Worm (Caenorhabditis elegans) whole organism, L2 larva: Measurements from ENCODE around the gene Y25C1A.8.

Experiments used
- F13H6.1 ChIP-seq: sonication (generic microtip); optimal IDR thresholded peaks from 2 replicates; lab custom pipeline; 2016; ENCODE audit warnings: missing genetic modification characterization, missing compliant biosample characterization
- R02D3.7 ChIP-seq: fragments of 150-350 bp; optimal IDR thresholded peaks from 2 replicates; lab custom pipeline; 2014; ENCODE audit warnings: missing biosample characterization, missing genetic modification characterization
- blmp-1 ChIP-seq: sonication (generic microtip); optimal IDR thresholded peaks from 2 replicates; lab custom pipeline; 2017; ENCODE audit warnings: missing genetic modification characterization, mild to moderate bottlenecking, missing compliant biosample characterization, antibody characterized with exemption, moderate library complexity; ENCODE audit not compliant: insufficient read depth
- ceh-82 ChIP-seq: fragments of 150-350 bp; optimal IDR thresholded peaks from 2 replicates; lab custom pipeline; 2014; ENCODE audit warnings: missing biosample characterization, missing genetic modification characterization
- egl-27 ChIP-seq: sonication (generic microtip); optimal IDR thresholded peaks from 3 replicates; lab custom pipeline; 2017; ENCODE audit warnings: missing biosample characterization, missing genetic modification reagents, missing genetic modification characterization
- elt-1 ChIP-seq: fragments of 150-350 bp; optimal IDR thresholded peaks from 2 replicates; lab custom pipeline; 2014; ENCODE audit warnings: missing biosample characterization, missing genetic modification characterization
- elt-3 ChIP-seq: sonication (generic microtip); optimal IDR thresholded peaks from 2 replicates; lab custom pipeline; 2017; ENCODE audit warnings: missing biosample characterization, missing genetic modification characterization
- fos-1 ChIP-seq: fragments of 150-350 bp; optimal IDR thresholded peaks from 2 replicates; lab custom pipeline; 2014; ENCODE audit warnings: missing biosample characterization, missing genetic modification characterization
- gmeb-1 ChIP-seq: fragments of 150-350 bp; optimal IDR thresholded peaks from 2 replicates; lab custom pipeline; 2014; ENCODE audit warnings: missing biosample characterization, missing genetic modification characterization
- lin-11 ChIP-seq: fragments of 150-350 bp; sonication (generic microtip); optimal IDR thresholded peaks from 2 replicates; lab custom pipeline; 2014; ENCODE audit warnings: missing biosample characterization, missing genetic modification characterization, inconsistent platforms, mixed read lengths
- lin-13 ChIP-seq: fragments of 150-350 bp; optimal IDR thresholded peaks from 2 replicates; lab custom pipeline; 2014; ENCODE audit warnings: missing biosample characterization, missing genetic modification reagents, missing genetic modification characterization
- lsy-2 ChIP-seq, 2 experiments: fragments of 150-350 bp in 1 of 2; sonication (generic microtip) in 1 of 2; optimal IDR thresholded peaks; 2 replicates each; lab custom pipeline; 2014 to 2017; ENCODE audit warnings: missing biosample characterization in 2 of 2, missing genetic modification characterization in 2 of 2
- mab-5 ChIP-seq: fragments of 150-350 bp; optimal IDR thresholded peaks from 2 replicates; lab custom pipeline; 2014; ENCODE audit warnings: missing biosample characterization, missing genetic modification characterization
- mbf-1 ChIP-seq: sonication (generic microtip); optimal IDR thresholded peaks from 2 replicates; lab custom pipeline; 2017; ENCODE audit warnings: missing biosample characterization, missing genetic modification characterization
- mdl-1 ChIP-seq, 2 experiments: fragments of 150-350 bp in 1 of 2; sonication (generic microtip) in 1 of 2; optimal IDR thresholded peaks; 2 replicates each; lab custom pipeline; 2017; ENCODE audit warnings: missing biosample characterization in 2 of 2, missing genetic modification characterization in 2 of 2
- nhr-10 ChIP-seq: sonication (generic microtip); optimal IDR thresholded peaks from 2 replicates; lab custom pipeline; 2017; ENCODE audit warnings: missing biosample characterization, missing genetic modification characterization
- nhr-11 ChIP-seq: fragments of 150-350 bp; optimal IDR thresholded peaks from 2 replicates; lab custom pipeline; 2014; ENCODE audit warnings: missing biosample characterization, missing genetic modification characterization
- nhr-129 ChIP-seq: fragments of 150-350 bp; optimal IDR thresholded peaks from 2 replicates; lab custom pipeline; 2014; ENCODE audit warnings: missing biosample characterization, missing genetic modification characterization
- nhr-21 ChIP-seq: fragments of 150-350 bp; optimal IDR thresholded peaks from 2 replicates; lab custom pipeline; 2014; ENCODE audit warnings: missing biosample characterization, missing genetic modification characterization
- nhr-23 ChIP-seq: fragments of 150-350 bp; optimal IDR thresholded peaks from 2 replicates; lab custom pipeline; 2014; ENCODE audit warnings: missing biosample characterization, missing genetic modification reagents, missing genetic modification characterization
- nhr-237 ChIP-seq: fragments of 150-350 bp; optimal IDR thresholded peaks from 2 replicates; lab custom pipeline; 2014; ENCODE audit warnings: missing biosample characterization, missing genetic modification characterization
- nhr-25 ChIP-seq: fragments of 150-350 bp; sonication (generic microtip); optimal IDR thresholded peaks from 3 replicates; lab custom pipeline; 2014; ENCODE audit warnings: missing biosample characterization, missing genetic modification characterization
- nhr-6 ChIP-seq: fragments of 150-350 bp; optimal IDR thresholded peaks from 2 replicates; lab custom pipeline; 2014; ENCODE audit warnings: missing biosample characterization, missing genetic modification characterization
- peb-1 ChIP-seq: fragments of 150-350 bp; optimal IDR thresholded peaks from 2 replicates; lab custom pipeline; 2014; ENCODE audit warnings: missing biosample characterization, missing genetic modification characterization
- sem-4 ChIP-seq: fragments of 150-350 bp; optimal IDR thresholded peaks from 2 replicates; lab custom pipeline; 2014; ENCODE audit warnings: missing biosample characterization, missing genetic modification reagents, missing genetic modification characterization
- sma-9 ChIP-seq, 2 experiments: fragments of 150-350 bp in 1 of 2; sonication (generic microtip) in 1 of 2; optimal IDR thresholded peaks; 2 replicates each; lab custom pipeline; 2014 to 2016; ENCODE audit warnings: missing genetic modification characterization in 2 of 2, mild to moderate bottlenecking in 1 of 2, missing biosample characterization in 1 of 2, missing compliant biosample characterization in 1 of 2, missing genetic modification reagents in 1 of 2, moderate library complexity in 1 of 2
- snpc-4 ChIP-seq: fragments of 150-350 bp; optimal IDR thresholded peaks from 2 replicates; lab custom pipeline; 2014; ENCODE audit warnings: missing biosample characterization, missing genetic modification characterization
- unc-39 ChIP-seq: fragments of 150-350 bp; optimal IDR thresholded peaks from 2 replicates; lab custom pipeline; 2014; ENCODE audit warnings: missing biosample characterization, missing genetic modification characterization
- unc-55 ChIP-seq: fragments of 150-350 bp; sonication (generic microtip); optimal IDR thresholded peaks from 3 replicates; lab custom pipeline; 2014; ENCODE audit warnings: missing biosample characterization, missing genetic modification reagents, missing genetic modification characterization
- zag-1 ChIP-seq: fragments of 150-350 bp; optimal IDR thresholded peaks from 2 replicates; lab custom pipeline; 2014; ENCODE audit warnings: missing biosample characterization, missing genetic modification characterization
- ztf-11 ChIP-seq: sonication (generic microtip); optimal IDR thresholded peaks from 2 replicates; lab custom pipeline; 2017; ENCODE audit warnings: missing biosample characterization, missing genetic modification characterization
- ztf-4 ChIP-seq: fragments of 150-350 bp; optimal IDR thresholded peaks from 2 replicates; lab custom pipeline; 2014; ENCODE audit warnings: missing biosample characterization, missing genetic modification characterization

Y25C1A.8 gene

DNA sequence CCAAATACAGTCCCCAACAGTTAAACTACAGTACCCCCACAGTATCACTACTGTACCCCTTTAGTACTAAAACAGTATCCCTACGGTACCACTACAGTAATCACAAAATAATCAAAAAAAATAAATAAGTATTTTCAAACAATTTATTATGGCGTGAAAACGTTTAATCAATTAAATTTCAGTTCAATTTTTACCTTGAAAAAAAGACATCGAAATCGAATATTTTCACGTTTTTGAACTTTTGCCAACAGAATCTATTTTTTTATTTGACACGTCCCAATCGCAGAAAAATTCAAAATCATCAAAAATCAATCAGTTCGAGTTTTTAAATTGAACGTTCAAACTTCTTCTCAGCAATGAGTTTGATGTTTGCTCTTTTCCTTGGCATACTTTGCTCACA lies 37.2 kb upstream of the Y25C1A.8 start, which contains the start of gene clec-123:
Gene clec-123 (plus strand): TSS at position 301 of the 400 bp plus-strand sequence.
- TF ChIP-seq nhr-25 (tag; lab: Kevin White, UChicago) (no peak), nhr-10 (tag; lab: Kevin White, UChicago) (no peak), lin-13 (GFP tag; lab: Kevin White, UChicago) (no peak), unc-55 (GFP tag; lab: Kevin White, UChicago) (no peak), ztf-11 (no peak), lsy-2 (tag; optimal IDR thresholded peaks at IDR 0.05; lab: Kevin White, UChicago) (no peak), elt-3 (no peak), nhr-11 (no peak)
- TF ChIP-seq, all 48 proteins: peak for 0

DNA sequence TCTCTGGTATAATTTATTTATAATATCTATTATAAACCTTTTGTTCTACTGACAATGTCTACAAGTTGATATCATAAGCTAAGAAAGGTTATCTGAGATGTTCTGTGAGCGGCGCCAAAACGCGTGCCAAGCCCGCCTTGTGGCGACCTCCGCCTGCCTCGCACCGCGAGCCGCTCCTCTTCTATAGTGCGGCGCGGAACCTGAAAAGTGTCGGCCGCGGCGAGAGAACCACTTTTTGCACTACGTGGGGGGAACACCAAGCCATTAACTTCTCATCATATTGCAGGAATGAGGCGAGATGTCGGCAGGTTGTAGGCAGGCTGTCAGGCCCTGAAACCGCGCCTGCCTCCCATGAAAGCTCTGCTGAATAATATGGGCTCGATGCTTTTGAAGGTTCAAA lies 36.5 kb upstream of the Y25C1A.8 start:
- TF ChIP-seq lin-13 (GFP tag; lab: Kevin White, UChicago) (no peak), snpc-4 (tag; lab: Kevin White, UChicago) (peak; percentile 45)

DNA sequence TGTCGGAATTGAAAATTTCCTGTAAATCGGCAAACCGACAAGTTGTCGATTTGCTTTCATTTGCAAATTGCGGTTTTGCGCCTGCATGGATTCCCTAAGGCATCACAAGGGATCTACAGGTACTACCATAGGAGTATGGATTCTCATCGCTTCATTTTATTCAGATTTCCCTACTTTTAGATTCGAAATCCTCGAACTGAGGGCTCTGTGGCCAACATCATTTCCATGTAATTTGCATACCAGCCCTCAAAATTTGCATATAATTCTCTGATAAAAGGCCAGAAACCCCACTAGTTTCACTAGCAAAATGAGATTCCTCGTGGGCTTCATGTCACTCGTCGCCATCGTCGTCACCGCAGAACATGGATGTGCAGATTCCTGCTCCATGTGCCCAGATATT lies 35.6 kb upstream of the Y25C1A.8 start, which contains the start of gene Y25C1A.2:
Gene Y25C1A.2 (plus strand): TSS at position 301 of the 400 bp plus-strand sequence.
- no peak for TF ChIP-seq lin-11 (tag; lab: Kevin White, UChicago)

DNA sequence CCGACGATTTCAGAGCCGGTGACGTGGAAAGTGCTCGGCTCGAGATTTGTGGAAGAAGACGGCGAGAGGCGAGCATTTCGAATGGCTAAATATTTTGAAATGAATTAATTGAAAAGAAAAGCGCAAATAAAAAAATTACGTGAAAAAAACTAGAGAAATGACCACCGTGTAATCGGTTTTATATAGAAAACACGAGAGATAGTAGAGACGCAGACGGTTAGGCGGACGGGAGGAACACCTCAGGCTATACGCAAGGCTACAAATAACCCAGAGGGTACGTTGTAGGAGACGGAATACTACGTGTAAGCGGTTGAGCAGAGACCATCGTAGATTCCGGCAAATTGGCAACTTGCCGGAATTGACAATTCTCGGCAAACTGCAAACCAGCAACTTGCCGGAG lies 34.4 kb upstream of the Y25C1A.8 start, which contains the start of gene Y25C1A.13:
Gene Y25C1A.13 (minus strand): TSS at position 101 of the 400 bp plus-strand sequence.
- peak; percentile 18 for TF ChIP-seq F13H6.1
- TF ChIP-seq sma-9 (GFP tag; optimal IDR thresholded peaks at IDR 0.05; lab: Kevin White, UChicago), result no peak
- TF ChIP-seq sma-9 (tag; optimal IDR thresholded peaks at IDR 0.05; lab: Kevin White, UChicago), result no peak
- no peak for TF ChIP-seq peb-1 (tag; lab: Kevin White, UChicago)
- TF ChIP-seq, all 48 proteins: peak for 1

DNA sequence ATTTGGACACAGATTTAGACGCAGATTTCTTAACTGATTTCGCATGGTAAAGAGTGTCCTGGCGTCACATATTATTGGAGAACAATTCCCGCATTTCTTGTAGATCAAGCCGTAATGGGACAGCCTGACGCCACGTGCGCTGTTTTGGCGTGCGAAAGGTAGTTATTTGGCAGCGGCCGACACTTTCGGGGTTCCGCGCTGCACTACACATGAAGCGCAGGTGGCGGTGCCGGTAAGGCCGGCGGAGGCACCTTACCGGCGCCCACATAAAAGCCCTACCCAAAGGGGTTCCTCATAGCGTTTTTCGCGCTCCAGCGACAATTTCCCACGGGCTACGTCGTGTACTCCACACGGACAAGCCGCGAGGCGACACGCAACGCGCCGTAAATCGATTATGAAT lies 33.3 kb upstream of the Y25C1A.8 start:
- TF ChIP-seq gmeb-1 (tag; lab: Kevin White, UChicago), result no peak
- no peak for TF ChIP-seq R02D3.7 (tag; lab: Kevin White, UChicago)
- no peak for TF ChIP-seq unc-55 (GFP tag; lab: Kevin White, UChicago)
- TF ChIP-seq zag-1 (tag; lab: Kevin White, UChicago), result no peak
- no peak for TF ChIP-seq mab-5 (tag; lab: Kevin White, UChicago)
- no peak for TF ChIP-seq sem-4 (tag; lab: Kevin White, UChicago)
- no peak for TF ChIP-seq elt-1 (tag; lab: Kevin White, UChicago)
- no peak for TF ChIP-seq ceh-82 (tag; lab: Kevin White, UChicago)
- TF ChIP-seq blmp-1, result no peak
- no peak for TF ChIP-seq nhr-129
- no peak for TF ChIP-seq ztf-4 (tag; lab: Kevin White, UChicago)
- no peak for TF ChIP-seq lin-13 (GFP tag; lab: Kevin White, UChicago)
- TF ChIP-seq mdl-1 (tag; optimal IDR thresholded peaks at IDR 0.05; lab: Kevin White, UChicago), result no peak
- no peak for TF ChIP-seq unc-39 (tag; lab: Kevin White, UChicago)
- TF ChIP-seq, all 48 proteins: peak for 0

DNA sequence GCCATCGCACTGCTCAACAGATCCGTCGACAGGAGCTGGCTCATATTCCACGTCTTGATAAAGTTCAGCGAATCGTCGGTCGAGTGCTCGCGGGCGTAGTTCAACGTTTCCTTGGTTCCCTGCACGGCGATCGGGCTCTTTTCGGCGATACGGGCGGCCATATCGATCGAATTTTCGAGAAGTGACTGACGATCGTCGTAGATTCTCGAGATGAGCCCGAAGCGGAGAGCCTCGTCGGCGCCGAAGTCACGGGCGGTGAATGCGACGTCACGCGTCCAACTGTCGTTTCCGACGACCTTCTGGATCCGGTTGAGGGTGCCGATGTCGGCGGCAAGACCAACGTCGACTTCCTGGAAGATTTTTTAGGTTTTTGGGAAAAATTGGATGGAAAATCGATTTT lies 32.8 kb upstream of the Y25C1A.8 start:
- TF ChIP-seq blmp-1, result no peak
- TF ChIP-seq nhr-21 (tag; lab: Kevin White, UChicago), result no peak
- TF ChIP-seq nhr-11, result no peak
- TF ChIP-seq fos-1 (tag; lab: Kevin White, UChicago), result no peak
- no peak for TF ChIP-seq nhr-6 (tag; lab: Kevin White, UChicago)
- no peak for TF ChIP-seq nhr-23 (tag; lab: Kevin White, UChicago)
- TF ChIP-seq nhr-237, result no peak
- TF ChIP-seq egl-27 (tag; lab: Kevin White, UChicago), result no peak
- no peak for TF ChIP-seq gmeb-1 (tag; lab: Kevin White, UChicago)

DNA sequence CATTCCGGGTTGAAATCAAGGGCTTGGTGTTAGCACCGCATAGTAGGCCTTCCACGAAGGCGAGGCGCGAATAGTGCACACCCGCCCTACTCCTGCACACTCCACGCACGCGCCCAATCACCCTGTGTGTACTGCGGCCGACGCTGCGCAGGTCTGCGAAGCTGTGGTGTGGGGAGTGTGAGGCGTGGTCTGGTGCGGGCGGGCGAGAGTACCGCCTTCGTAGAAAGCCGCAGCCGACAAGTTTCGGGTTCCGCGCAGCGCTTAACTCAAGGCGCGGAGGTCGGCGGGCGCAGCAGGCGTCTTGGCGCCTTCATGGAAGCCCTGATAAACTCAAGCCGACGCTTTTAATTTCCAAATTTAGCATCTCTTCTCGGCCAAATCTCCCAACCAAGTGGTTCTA lies 31.3 kb upstream of the Y25C1A.8 start:
- TF ChIP-seq mab-5 (tag; lab: Kevin White, UChicago), result no peak
- no peak for TF ChIP-seq elt-1 (tag; lab: Kevin White, UChicago)
- no peak for TF ChIP-seq nhr-21 (tag; lab: Kevin White, UChicago)
- no peak for TF ChIP-seq mbf-1 (tag; lab: Kevin White, UChicago)
